Fruit fly (Drosophila melanogaster) whole organism, embryonic: Measurements from ENCODE around the gene CG18675.

Experiments
- fru ChIP-seq: fragments of >200 bp; optimal IDR thresholded peaks from 2 replicates; lab custom pipeline; 2017
- sc ChIP-seq, 3 experiments: fragments of >200 bp in 2 of 3; fragments of 200-800 bp in 1 of 3; sonication (Bioruptor generic) in 1 of 3; optimal IDR thresholded peaks; 2 replicates in 2 of 3; 3 replicates in 1 of 3; lab custom pipeline; 2017; ENCODE audit warnings: mild to moderate bottlenecking in 1 of 3, missing biosample characterization in 1 of 3, missing genetic modification characterization in 1 of 3, missing genetic modification reagents in 1 of 3

dm6 chr3L:4225647-4226470 is 52.2 kb downstream of the CG18675 start:
- TF ChIP-seq sc (optimal IDR thresholded peaks at IDR 0.05; lab: Kevin White, UChicago) (no peak), sc (GFP tag; optimal IDR thresholded peaks at IDR 0.05; lab: Kevin White, UChicago) (no peak), fru (no peak)
